Worm (Caenorhabditis elegans) whole organism, late embryonic: ENCODE results near the gene srh-190.

Source experiments
- K02D7.2 ChIP-seq: sonication (generic microtip); optimal IDR thresholded peaks from 2 replicates; lab custom pipeline; 2017; ENCODE audit warnings: mild to moderate bottlenecking, missing genetic modification characterization, missing compliant biosample characterization
- ahr-1 ChIP-seq: sonication (generic microtip); optimal IDR thresholded peaks from 2 replicates; lab custom pipeline; 2016; ENCODE audit warnings: missing genetic modification characterization, missing compliant biosample characterization
- ama-1 ChIP-seq: fragments of 150-350 bp; optimal IDR thresholded peaks from 2 replicates; lab custom pipeline; 2014
- ceh-18 ChIP-seq: sonication (generic microtip); optimal IDR thresholded peaks from 2 replicates; lab custom pipeline; 2016; ENCODE audit warnings: missing genetic modification characterization, missing compliant biosample characterization
- ceh-2 ChIP-seq: sonication (generic microtip); optimal IDR thresholded peaks from 2 replicates; lab custom pipeline; 2016; ENCODE audit warnings: missing genotype, missing genetic modification characterization, missing compliant biosample characterization
- ceh-30 ChIP-seq: fragments of 150-350 bp; optimal IDR thresholded peaks from 2 replicates; lab custom pipeline; 2014; ENCODE audit warnings: missing biosample characterization, missing genetic modification characterization
- ceh-31 ChIP-seq: sonication (generic microtip); optimal IDR thresholded peaks from 2 replicates; lab custom pipeline; 2016; ENCODE audit warnings: missing genetic modification characterization, missing compliant biosample characterization
- ceh-45 ChIP-seq: fragments of 200-800 bp; sonication (Bioruptor generic); IDR thresholded peaks from 2 replicates; pipeline ENCODE4 v1.3.6; 2022; ENCODE audit warnings: missing genetic modification reagents, missing genetic modification characterization, missing compliant biosample characterization
- ceh-48 ChIP-seq: sonication (generic microtip); optimal IDR thresholded peaks from 2 replicates; lab custom pipeline; 2016; ENCODE audit warnings: missing genetic modification characterization, inconsistent platforms, missing compliant biosample characterization
- ceh-6 ChIP-seq: fragments of 200-800 bp; sonication (Bioruptor generic); optimal IDR thresholded peaks from 2 replicates; lab custom pipeline; 2018; ENCODE audit warnings: mild to moderate bottlenecking, missing genetic modification characterization, missing compliant biosample characterization
- ceh-9 ChIP-seq: sonication (generic microtip); optimal IDR thresholded peaks from 2 replicates; lab custom pipeline; 2016; ENCODE audit warnings: mild to moderate bottlenecking, missing genetic modification characterization, inconsistent platforms, missing compliant biosample characterization
- fax-1 ChIP-seq: sonication (generic microtip); optimal IDR thresholded peaks from 2 replicates; lab custom pipeline; 2016; ENCODE audit warnings: missing genotype, missing genetic modification characterization, missing compliant biosample characterization
- hlh-13 ChIP-seq: fragments of 200-800 bp; sonication (Bioruptor generic); optimal IDR thresholded peaks from 2 replicates; lab custom pipeline; 2018; ENCODE audit warnings: mild to moderate bottlenecking, missing genetic modification characterization, missing compliant biosample characterization
- hlh-30 ChIP-seq: sonication (generic microtip); optimal IDR thresholded peaks from 2 replicates; lab custom pipeline; 2017; ENCODE audit warnings: antibody characterized with exemption, missing genetic modification characterization, missing compliant biosample characterization; ENCODE audit not compliant: insufficient read depth
- hlh-8 ChIP-seq: sonication (generic microtip); optimal IDR thresholded peaks from 2 replicates; lab custom pipeline; 2016; ENCODE audit warnings: missing genotype, missing genetic modification characterization, missing compliant biosample characterization
- lim-6 ChIP-seq: sonication (generic microtip); optimal IDR thresholded peaks from 2 replicates; lab custom pipeline; 2016; ENCODE audit warnings: missing genetic modification characterization, missing compliant biosample characterization
- madf-2 ChIP-seq: sonication (generic microtip); optimal IDR thresholded peaks from 2 replicates; lab custom pipeline; 2017; ENCODE audit warnings: missing genetic modification characterization, missing compliant biosample characterization
- nhr-11 ChIP-seq: fragments of 150-350 bp; optimal IDR thresholded peaks from 2 replicates; lab custom pipeline; 2014; ENCODE audit warnings: missing biosample characterization, missing genetic modification characterization
- odd-2 ChIP-seq: sonication (generic microtip); optimal IDR thresholded peaks from 2 replicates; lab custom pipeline; 2017; ENCODE audit warnings: antibody characterized with exemption, mild to moderate bottlenecking, missing genetic modification characterization, missing compliant biosample characterization
- pat-9 ChIP-seq: fragments of 200-800 bp; sonication (Bioruptor generic); optimal IDR thresholded peaks from 2 replicates; lab custom pipeline; 2018; ENCODE audit warnings: mild to moderate bottlenecking, missing genetic modification characterization, moderate library complexity, missing compliant biosample characterization
- pha-2 ChIP-seq: sonication (generic microtip); optimal IDR thresholded peaks from 2 replicates; lab custom pipeline; 2017; ENCODE audit warnings: mild to moderate bottlenecking, missing genetic modification characterization, missing compliant biosample characterization
- pros-1 ChIP-seq: fragments of 150-350 bp; optimal IDR thresholded peaks from 2 replicates; lab custom pipeline; 2014; ENCODE audit warnings: missing biosample characterization, missing genetic modification reagents, missing genetic modification characterization
- ref-2 ChIP-seq: sonication (generic microtip); optimal IDR thresholded peaks from 2 replicates; lab custom pipeline; 2016; ENCODE audit warnings: missing genetic modification characterization, missing compliant biosample characterization
- rnt-1 ChIP-seq: sonication (generic microtip); optimal IDR thresholded peaks from 2 replicates; lab custom pipeline; 2016; ENCODE audit warnings: missing genetic modification characterization, missing compliant biosample characterization
- sdc-2 ChIP-seq: sonication (generic microtip); optimal IDR thresholded peaks from 2 replicates; lab custom pipeline; 2016; ENCODE audit warnings: missing genotype, missing genetic modification characterization, missing compliant biosample characterization
- sox-4 ChIP-seq: sonication (generic microtip); optimal IDR thresholded peaks from 2 replicates; lab custom pipeline; 2017; ENCODE audit warnings: mild to moderate bottlenecking, missing genetic modification characterization, inconsistent platforms, missing compliant biosample characterization
- syd-9 ChIP-seq: sonication (generic microtip); optimal IDR thresholded peaks from 2 replicates; lab custom pipeline; 2016; ENCODE audit warnings: mild to moderate bottlenecking, missing genetic modification characterization, moderate library complexity, missing compliant biosample characterization
- tbx-2 ChIP-seq: sonication (generic microtip); optimal IDR thresholded peaks from 2 replicates; lab custom pipeline; 2016; ENCODE audit warnings: missing genetic modification characterization, missing compliant biosample characterization
- unc-3 ChIP-seq, 2 experiments: fragments of 200-800 bp in 1 of 2; sonication (Bioruptor generic) in 1 of 2; sonication (generic microtip) in 1 of 2; conservative IDR thresholded peaks in 1 of 2; optimal IDR thresholded peaks in 1 of 2; 2 replicates each; pipeline versions ENCODE4 v1.3.6 to Lab custom; 2016 to 2022; ENCODE audit warnings: missing compliant biosample characterization in 2 of 2, missing genetic modification characterization in 2 of 2, missing genetic modification reagents in 1 of 2
- unc-42 ChIP-seq: sonication (generic microtip); optimal IDR thresholded peaks from 2 replicates; lab custom pipeline; 2016; ENCODE audit warnings: missing genotype, missing genetic modification characterization, missing compliant biosample characterization
- unc-86 ChIP-seq: sonication (generic microtip); optimal IDR thresholded peaks from 2 replicates; lab custom pipeline; 2016; ENCODE audit warnings: missing genetic modification characterization, missing compliant biosample characterization
- zip-5 ChIP-seq: sonication (generic microtip); optimal IDR thresholded peaks from 2 replicates; lab custom pipeline; 2016; ENCODE audit warnings: missing genetic modification characterization, missing compliant biosample characterization

srh-190 gene

DNA sequence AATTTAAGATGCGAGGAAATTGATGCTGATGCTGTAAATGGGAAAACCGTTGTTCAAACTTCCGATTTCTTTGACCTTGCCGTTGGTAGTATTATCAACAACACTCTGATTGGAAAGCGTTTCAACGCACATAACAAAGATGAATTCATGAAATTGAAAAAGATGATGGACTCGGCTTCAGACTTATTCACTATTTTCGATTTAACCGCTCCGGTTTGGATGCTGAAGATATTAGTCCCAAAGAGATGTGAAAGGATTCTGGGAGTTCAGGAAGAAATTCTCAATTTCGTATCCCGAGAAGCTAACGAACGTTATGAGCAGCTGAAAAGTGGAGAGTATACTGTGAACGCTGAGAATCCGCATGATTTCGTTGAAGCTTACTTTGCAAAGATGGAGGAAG lies 40.5 kb downstream of the srh-190 start:
- TF ChIP-seq hlh-30 (tag; lab: Kevin White, UChicago) (no peak), K02D7.2 (tag; lab: Kevin White, UChicago) (no peak)

DNA sequence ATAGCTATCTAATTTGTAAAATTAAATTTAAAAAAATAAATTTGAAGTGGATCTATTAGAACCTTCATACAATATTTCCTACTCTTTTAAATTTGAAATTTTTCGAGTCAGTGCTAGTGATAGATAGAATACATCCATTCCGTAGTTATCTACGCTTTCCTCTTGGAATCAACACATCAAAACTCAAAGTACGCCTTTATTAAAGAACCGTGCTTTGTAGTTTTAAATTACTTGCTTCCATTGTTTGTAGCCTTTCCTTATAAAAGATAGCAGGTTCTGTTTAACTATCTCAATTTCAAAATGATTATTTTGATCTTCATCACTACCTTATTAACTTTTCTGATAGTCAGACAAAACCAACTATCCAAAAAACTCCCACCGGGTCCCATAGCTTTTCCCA lies 42.1 kb downstream of the srh-190 start, which contains the start of gene cyp-35B3:
cyp-35B3 (plus strand) TSS at position 301 of the 400 bp plus-strand sequence.
- TF ChIP-seq lim-6 (no peak), ceh-30 (tag; lab: Kevin White, UChicago) (no peak), ahr-1 (tag; lab: Kevin White, UChicago) (no peak), tbx-2 (no peak), fax-1 (tag; lab: Kevin White, UChicago) (no peak), ceh-48 (tag; lab: Kevin White, UChicago) (no peak), pros-1 (tag; lab: Kevin White, UChicago) (no peak), madf-2 (no peak), ceh-9 (tag; lab: Kevin White, UChicago) (no peak), ceh-31 (tag; lab: Kevin White, UChicago) (no peak), hlh-8 (no peak), odd-2 (no peak), syd-9 (tag; lab: Kevin White, UChicago) (no peak)
- TF ChIP-seq, all 69 proteins: peak for 0

DNA sequence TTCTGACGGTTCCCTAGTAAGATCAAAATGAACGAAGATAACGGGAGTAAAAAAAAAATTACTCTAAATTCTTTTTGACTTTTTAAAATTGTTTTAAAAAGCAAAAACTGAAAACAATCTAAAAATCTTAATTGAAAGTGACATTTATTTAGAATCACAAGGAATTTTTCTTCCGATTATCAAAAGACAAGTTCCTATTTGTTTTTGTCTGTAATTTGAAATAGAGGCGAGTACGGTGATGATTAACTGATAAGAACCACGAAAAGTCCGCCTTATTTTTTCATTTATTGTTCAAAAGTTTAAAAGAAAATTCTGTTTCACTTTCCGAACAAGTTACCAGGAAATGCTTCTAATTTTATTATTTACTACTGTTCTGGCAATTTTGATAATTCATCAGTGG lies 46.8 kb downstream of the srh-190 start, which contains the start of gene dach-1:
dach-1 (plus strand) TSS at position 301 of the 400 bp plus-strand sequence.
- TF ChIP-seq unc-42 (tag; lab: Kevin White, UChicago) (no peak), lim-6 (no peak), nhr-11 (no peak), sdc-2 (no peak), zip-5 (tag; lab: Kevin White, UChicago) (no peak), sox-4 (tag; lab: Kevin White, UChicago) (no peak), ref-2 (tag; lab: Kevin White, UChicago) (no peak), ceh-6 (GFP tag; lab: Kevin White, UChicago) (no peak), pat-9 (tag; lab: Kevin White, UChicago) (no peak), tbx-2 (no peak)

DNA sequence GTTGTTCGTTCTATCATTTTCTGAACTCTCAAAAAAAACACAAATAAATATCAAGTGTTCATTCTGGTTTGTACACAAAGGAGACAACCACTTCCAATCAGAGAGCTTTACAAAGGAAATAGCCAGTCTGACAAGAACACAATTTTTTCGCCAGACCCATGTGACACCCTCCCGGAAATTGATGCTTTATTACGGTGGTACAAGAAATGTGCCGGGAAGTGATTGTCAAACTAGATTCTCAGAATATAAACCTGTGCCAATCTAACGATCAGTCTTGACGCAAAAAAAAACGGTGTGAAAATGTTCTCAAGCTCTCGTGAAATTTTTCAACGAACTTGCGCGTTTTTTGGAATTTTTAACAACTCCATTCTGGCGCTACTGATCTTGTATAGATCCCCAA lies 50.8 kb downstream of the srh-190 start, which contains the start of gene str-247:
str-247 (plus strand) TSS at position 301 of the 400 bp plus-strand sequence.
- TF ChIP-seq ama-1 (no peak), ceh-45 (no peak), hlh-13 (GFP tag; lab: Kevin White, UChicago) (no peak), pha-2 (tag; lab: Kevin White, UChicago) (no peak), unc-3 (GFP tag; conservative IDR thresholded peaks at IDR 0.05; lab: Robert Waterston, UW) (no peak), unc-3 (tag; optimal IDR thresholded peaks at IDR 0.05; lab: Kevin White, UChicago) (no peak), sdc-2 (no peak), ceh-9 (tag; lab: Kevin White, UChicago) (no peak), hlh-8 (no peak), rnt-1 (tag; lab: Kevin White, UChicago) (no peak), ceh-2 (tag; lab: Kevin White, UChicago) (no peak), unc-86 (tag; lab: Kevin White, UChicago) (no peak), ceh-18 (no peak)
